Fruit fly (Drosophila melanogaster): ENCODE data around the gene CG6928.

Gene CG6928

DNA sequence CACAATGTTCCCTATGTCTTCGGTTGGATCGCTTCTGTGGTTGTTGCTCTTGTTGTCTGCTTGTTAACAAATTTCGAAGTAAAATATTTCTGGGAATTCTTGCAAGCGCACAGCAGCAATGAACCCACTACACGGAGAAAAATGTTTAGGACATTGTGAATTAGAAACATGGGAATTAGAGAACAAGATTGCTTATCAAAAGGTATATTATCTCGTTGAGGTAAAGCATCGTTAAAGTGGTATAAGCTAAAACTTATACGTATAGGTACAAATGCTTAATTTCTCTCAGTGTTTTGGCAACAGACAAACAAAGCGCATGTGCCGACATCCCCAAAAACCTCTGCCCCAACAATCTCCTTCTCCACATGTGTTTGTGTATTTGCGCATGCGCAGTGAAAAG is 50.7 kb downstream of the CG6928 start:
- TF ChIP-seq Ets98B (GFP tag; IDR thresholded peaks at IDR 0.05) (0 out of 2 replicates have a peak, but pooled peaks have one; percentile 15), CG9948 (tag; optimal IDR thresholded peaks at IDR 0.05) (peak; percentile 62), CG13204 (GFP tag; optimal IDR thresholded peaks at IDR 0.05) (no peak), EcR (GFP tag; optimal IDR thresholded peaks at IDR 0.05) (no peak), CG4496 (GFP tag; IDR thresholded peaks at IDR 0.05) (peak; percentile 72; the same call in 2 of the 3 replicates), D1 (tag; optimal IDR thresholded peaks at IDR 0.05) (no peak), CG15710 (tag; optimal IDR thresholded peaks at IDR 0.05) (peak; percentile 39), CG8159 (tag; optimal IDR thresholded peaks at IDR 0.05) (peak; percentile 64), CG34367 (tag; optimal IDR thresholded peaks at IDR 0.05) (peak; percentile 16), gl (tag; optimal IDR thresholded peaks at IDR 0.05) (no peak), Pif1B (GFP tag; optimal IDR thresholded peaks at IDR 0.05) (peak; percentile 55), CG17806 (tag; optimal IDR thresholded peaks at IDR 0.05) (peak; percentile 66), fd96Ca (GFP tag; IDR thresholded peaks at IDR 0.05) (peak; percentile 19; the same call in 1 of the 3 replicates), CG32121 (GFP tag; IDR thresholded peaks at IDR 0.05) (no peak), CG8301 (tag; optimal IDR thresholded peaks at IDR 0.05) (peak; percentile 60), Pif1A (GFP tag; optimal IDR thresholded peaks at IDR 0.05) (peak; percentile 72), CG12605 (GFP tag; IDR thresholded peaks at IDR 0.05) (no peak), CG14655 (GFP tag; optimal IDR thresholded peaks at IDR 0.05) (peak; percentile 71), Snoo (tag; optimal IDR thresholded peaks at IDR 0.05) (peak; percentile 82)

DNA sequence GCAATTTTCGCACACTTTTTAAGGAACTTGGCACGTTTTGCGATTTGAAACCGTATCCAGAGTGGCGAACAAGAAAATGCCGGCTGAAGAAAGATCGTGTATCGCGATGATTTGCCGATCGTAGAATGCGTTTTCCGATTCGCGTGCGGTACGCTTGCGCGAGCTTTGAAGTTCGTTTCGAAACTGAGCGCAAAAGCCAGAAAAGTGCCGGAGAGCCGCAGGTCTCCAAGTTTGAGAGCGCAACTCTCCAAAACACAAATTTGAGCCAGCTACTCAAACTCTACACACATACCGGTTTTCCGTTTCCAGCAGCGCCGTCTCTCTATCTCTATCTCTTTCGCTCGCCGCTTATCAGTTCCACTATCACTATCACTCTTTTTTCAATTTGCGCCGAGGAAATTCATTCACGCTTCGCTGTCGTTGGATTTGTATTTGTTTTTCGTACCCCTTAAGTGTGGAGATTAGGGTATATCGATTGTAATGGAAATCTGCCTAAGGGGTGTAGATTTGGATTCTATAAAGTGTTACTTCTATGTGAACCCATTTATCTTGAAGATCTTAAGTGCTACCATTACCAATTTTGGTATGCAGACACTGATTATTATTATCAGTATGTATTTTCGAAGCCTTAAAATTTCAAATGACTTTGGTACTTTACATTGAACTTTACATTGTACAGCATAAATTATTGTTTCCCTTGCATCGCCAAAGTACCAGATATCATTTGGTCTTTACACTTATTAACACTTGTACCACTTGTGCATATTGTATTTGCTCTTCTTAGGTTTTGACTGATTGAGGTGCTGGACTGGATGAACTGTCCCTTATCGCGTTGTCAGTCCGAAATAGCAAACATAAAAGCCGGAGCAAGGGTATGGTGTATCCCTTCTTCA is 53.6 kb downstream of the CG6928 start:
- TF ChIP-seq CG8301 (tag; optimal IDR thresholded peaks at IDR 0.05) (peak; percentile 70), Pif1A (GFP tag; optimal IDR thresholded peaks at IDR 0.05) (peak; percentile 77), CG8159 (tag; optimal IDR thresholded peaks at IDR 0.05) (peak; percentile 73), CG4496 (GFP tag; IDR thresholded peaks at IDR 0.05) (peak; percentile 53; the same call in 2 of the 3 replicates), Ets98B (GFP tag; IDR thresholded peaks at IDR 0.05) (peak; percentile 25; the same call in 1 of the 2 replicates), CG15710 (tag; optimal IDR thresholded peaks at IDR 0.05) (peak; percentile 27), EcR (GFP tag; optimal IDR thresholded peaks at IDR 0.05) (no peak), gl (tag; optimal IDR thresholded peaks at IDR 0.05) (no peak), CG34367 (tag; optimal IDR thresholded peaks at IDR 0.05) (peak; percentile 49), CG32121 (GFP tag; IDR thresholded peaks at IDR 0.05) (no peak), Snoo (tag; optimal IDR thresholded peaks at IDR 0.05) (no peak), CG12605 (GFP tag; IDR thresholded peaks at IDR 0.05) (no peak; the same call in 1 of the 2 replicates), CG14655 (GFP tag; optimal IDR thresholded peaks at IDR 0.05) (peak; percentile 81), CG9948 (tag; optimal IDR thresholded peaks at IDR 0.05) (peak; percentile 62), CG13204 (GFP tag; optimal IDR thresholded peaks at IDR 0.05) (no peak), CG17806 (tag; optimal IDR thresholded peaks at IDR 0.05) (peak; percentile 53), Pif1B (GFP tag; optimal IDR thresholded peaks at IDR 0.05) (peak; percentile 40)

dm6 chr3L:12057585-12057984 is 54.6 kb downstream of the CG6928 start:
- TF ChIP-seq Ets98B (GFP tag; IDR thresholded peaks at IDR 0.05), result no peak
- TF ChIP-seq CG34367 (tag; optimal IDR thresholded peaks at IDR 0.05), result no peak
- TF ChIP-seq EcR (GFP tag; optimal IDR thresholded peaks at IDR 0.05), result no peak
- TF ChIP-seq Pif1B (GFP tag; optimal IDR thresholded peaks at IDR 0.05), result no peak
- no peak for TF ChIP-seq CG4496 (GFP tag; IDR thresholded peaks at IDR 0.05)
- no peak for TF ChIP-seq CG10348 (GFP tag; IDR thresholded peaks at IDR 0.05)
- TF ChIP-seq CG9948 (tag; optimal IDR thresholded peaks at IDR 0.05), result no peak
- no peak for TF ChIP-seq fd96Ca (GFP tag; IDR thresholded peaks at IDR 0.05)
- no peak for TF ChIP-seq CG17806 (tag; optimal IDR thresholded peaks at IDR 0.05)
- no peak for TF ChIP-seq gl (tag; optimal IDR thresholded peaks at IDR 0.05)
- TF ChIP-seq CG14655 (GFP tag; optimal IDR thresholded peaks at IDR 0.05), result no peak
- no peak for TF ChIP-seq D1 (tag; optimal IDR thresholded peaks at IDR 0.05)
- no peak for TF ChIP-seq CG32121 (GFP tag; IDR thresholded peaks at IDR 0.05)

All from whole organism, pupa.